Fruit fly (Drosophila melanogaster): ENCODE data around the gene CG8745.

Gene CG8745

dm6 chr3L:13904021-13904325 lies 37.3 kb upstream of the CG8745 start:
- TF ChIP-seq HmgZ (tag; optimal IDR thresholded peaks at IDR 0.05) (no peak), ind (GFP tag; optimal IDR thresholded peaks at IDR 0.05) (no peak), Elba2 (GFP tag; optimal IDR thresholded peaks at IDR 0.05) (no peak), ATbp (GFP tag; optimal IDR thresholded peaks at IDR 0.05) (no peak), CG8281 (tag; optimal IDR thresholded peaks at IDR 0.05) (no peak), gro (GFP tag; optimal IDR thresholded peaks at IDR 0.05) (no peak), CoRest (tag; optimal IDR thresholded peaks at IDR 0.05) (peak; percentile 24), grau (tag; optimal IDR thresholded peaks at IDR 0.05) (peak; percentile 51), Fer3 (tag; optimal IDR thresholded peaks at IDR 0.05) (peak; percentile 25), NFAT (GFP tag; IDR thresholded peaks at IDR 0.05) (no peak), Meics (GFP tag; optimal IDR thresholded peaks at IDR 0.05) (peak; percentile 34), CG10654 (GFP tag; optimal IDR thresholded peaks at IDR 0.05) (no peak), Hr51 (GFP tag; optimal IDR thresholded peaks at IDR 0.05) (peak in 1 of 2 experiments; percentile 57), nau (GFP tag; optimal IDR thresholded peaks at IDR 0.05) (no peak), CG9817 (tag; optimal IDR thresholded peaks at IDR 0.05) (no peak), gfzf (GFP tag; optimal IDR thresholded peaks at IDR 0.05) (no peak), Deaf1 (tag; optimal IDR thresholded peaks at IDR 0.05) (no peak), CG9437 (GFP tag; optimal IDR thresholded peaks at IDR 0.05) (peak; percentile 84), trh (GFP tag; optimal IDR thresholded peaks at IDR 0.05) (no peak), CG15696 (tag; optimal IDR thresholded peaks at IDR 0.05) (no peak), gem (tag; optimal IDR thresholded peaks at IDR 0.05) (peak; percentile 48), Six4 (GFP tag; optimal IDR thresholded peaks at IDR 0.05) (no peak), Optix (GFP tag; IDR thresholded peaks at IDR 0.05) (no peak), CG13775 (GFP tag; optimal IDR thresholded peaks at IDR 0.05) (no peak), CG4707 (GFP tag; optimal IDR thresholded peaks at IDR 0.05) (no peak), dmrt99B (tag; optimal IDR thresholded peaks at IDR 0.05) (peak; percentile 32), CG8388 (GFP tag; optimal IDR thresholded peaks at IDR 0.05) (no peak), unc-4 (GFP tag; IDR thresholded peaks at IDR 0.05; ENCODE audit: partially characterized antibody) (no peak), CG7556 (GFP tag; optimal IDR thresholded peaks at IDR 0.05) (peak; percentile 35), unpg (GFP tag; optimal IDR thresholded peaks at IDR 0.05) (no peak), Trl (optimal IDR thresholded peaks at IDR 0.05) (no peak), Trl (GFP tag; optimal IDR thresholded peaks at IDR 0.05) (no peak), salm (tag; optimal IDR thresholded peaks at IDR 0.05) (no peak), vnd (GFP tag; IDR thresholded peaks at IDR 0.05; ENCODE audit: partially characterized antibody) (no peak), CG2678 (tag; optimal IDR thresholded peaks at IDR 0.05) (peak; percentile 60), CG18011 (GFP tag; optimal IDR thresholded peaks at IDR 0.05) (no peak), Kr (GFP tag; optimal IDR thresholded peaks at IDR 0.05) (no peak), D19B (GFP tag; optimal IDR thresholded peaks at IDR 0.05) (no peak), br (optimal IDR thresholded peaks at IDR 0.05) (no peak), sob (GFP tag; IDR thresholded peaks at IDR 0.05) (no peak), CG15011 (GFP tag; optimal IDR thresholded peaks at IDR 0.05) (no peak), fd102C (GFP tag; optimal IDR thresholded peaks at IDR 0.05) (no peak), lov (optimal IDR thresholded peaks at IDR 0.05) (no peak), lov (GFP tag; IDR thresholded peaks at IDR 0.05) (no peak), CG12155 (GFP tag; optimal IDR thresholded peaks at IDR 0.05) (no peak), Vsx1 (GFP tag; optimal IDR thresholded peaks at IDR 0.05) (no peak), CG11085 (GFP tag; IDR thresholded peaks at IDR 0.05) (no peak), Drgx (GFP tag; IDR thresholded peaks at IDR 0.05) (no peak), CG17361 (GFP tag; IDR thresholded peaks at IDR 0.05) (peak; percentile 33; the same call in 1 of the 3 replicates), NfI (GFP tag; optimal IDR thresholded peaks at IDR 0.05) (no peak), CG17359 (tag; optimal IDR thresholded peaks at IDR 0.05) (no peak), cg (GFP tag; optimal IDR thresholded peaks at IDR 0.05) (no peak)

All from whole organism, embryonic.